Worm (Caenorhabditis elegans): ENCODE data around the gene cyp-33D1.

ce11 chrV:16160087-16160486, 15.6 kb downstream of the cyp-33D1 start:
- TF ChIP-seq cog-1 (tag; optimal IDR thresholded peaks at IDR 0.05): no peak
- TF ChIP-seq T22C8.4 (GFP tag; IDR thresholded peaks at IDR 0.05): no peak
- no peak for TF ChIP-seq flt-1 (GFP tag; IDR thresholded peaks at IDR 0.05)
- TF ChIP-seq med-1 (GFP tag; optimal IDR thresholded peaks at IDR 0.05; ENCODE audit: insufficient read depth): no peak
- no peak for TF ChIP-seq ref-1 (GFP tag; conservative IDR thresholded peaks at IDR 0.05)
- no peak for TF ChIP-seq klf-2 (GFP tag; conservative IDR thresholded peaks at IDR 0.05)
- no peak for TF ChIP-seq ztf-23 (GFP tag; IDR thresholded peaks at IDR 0.05)
- TF ChIP-seq ztf-29 (GFP tag; IDR thresholded peaks at IDR 0.05): no peak
